Worm (Caenorhabditis elegans): ENCODE data around the gene smi-1.

The smi-1 gene

DNA sequence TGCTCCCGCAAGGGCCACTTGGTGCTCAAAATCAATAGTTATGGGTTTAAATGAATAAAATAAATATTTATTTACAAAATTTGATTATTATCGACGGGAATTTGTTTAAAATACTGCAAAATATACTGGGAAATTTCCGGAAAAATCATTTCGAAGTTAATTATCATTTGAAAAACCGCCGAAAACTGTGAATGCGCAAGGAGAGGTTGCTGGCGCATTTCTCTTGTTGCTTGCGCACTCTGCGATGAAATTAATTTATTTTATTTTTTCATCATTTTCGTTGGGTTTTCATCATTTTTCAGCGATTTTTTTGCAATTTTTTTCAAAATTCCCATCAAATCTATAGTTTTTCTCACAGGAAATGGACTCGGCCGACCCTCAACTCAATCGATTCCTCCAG, 18.6 kb upstream of the smi-1 start, which contains the start of gene ddp-1 (continued):
- TF ChIP-seq ztf-11 (tag; optimal IDR thresholded peaks at IDR 0.05) (peak; percentile 47), lin-13 (tag; optimal IDR thresholded peaks at IDR 0.05) (peak; percentile 99)

DNA sequence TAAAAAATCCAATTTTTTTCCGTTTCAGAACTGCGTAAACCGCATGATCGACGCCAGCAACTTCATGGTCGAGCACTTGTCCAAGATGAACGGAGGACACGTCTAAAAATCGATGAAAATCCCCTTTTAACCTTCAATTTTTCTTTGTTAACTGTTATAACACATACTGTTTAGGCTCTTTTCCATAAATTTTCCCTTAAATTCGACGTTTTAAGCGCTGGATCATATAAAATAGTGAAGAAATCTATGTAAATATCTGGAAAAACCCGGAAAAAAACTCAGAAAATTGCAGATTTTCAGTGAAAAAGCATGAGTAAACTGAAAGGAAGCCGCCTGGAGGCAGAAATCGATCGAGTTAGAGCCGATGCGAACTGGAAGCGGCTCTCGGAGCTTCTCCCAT, 18.0 kb upstream of the smi-1 start, which contains the start of gene ttc-7:
TSS of gene ttc-7 (plus strand) at position 301 of the 400 bp plus-strand sequence.
- no peak for TF ChIP-seq bed-3 (GFP tag; optimal IDR thresholded peaks at IDR 0.05)
- TF ChIP-seq tbx-8 (GFP tag; optimal IDR thresholded peaks at IDR 0.05) = no peak
- TF ChIP-seq nhr-76 (tag; optimal IDR thresholded peaks at IDR 0.05) = no peak
- no peak for TF ChIP-seq lsy-2 (tag; optimal IDR thresholded peaks at IDR 0.05)
- TF ChIP-seq nhr-237 (tag; optimal IDR thresholded peaks at IDR 0.05) = no peak
- TF ChIP-seq nhr-2 (tag; optimal IDR thresholded peaks at IDR 0.05) = no peak

ce11 chrIII:1876267-1876865, 1.8 kb upstream of the smi-1 start:
- TF ChIP-seq mls-2 (tag; optimal IDR thresholded peaks at IDR 0.05) (no peak), hlh-1 (tag; optimal IDR thresholded peaks at IDR 0.05) (no peak), sptf-1 (tag; optimal IDR thresholded peaks at IDR 0.05) (no peak), elt-3 (tag; optimal IDR thresholded peaks at IDR 0.05) (no peak), lin-32 (GFP tag; optimal IDR thresholded peaks at IDR 0.05) (no peak), zip-8 (tag; optimal IDR thresholded peaks at IDR 0.05) (no peak), drap-1 (GFP tag; optimal IDR thresholded peaks at IDR 0.05) (no peak), snpc-4 (tag; optimal IDR thresholded peaks at IDR 0.05) (no peak), unc-120 (tag; optimal IDR thresholded peaks at IDR 0.05; ENCODE audit: poor library complexity, severe bottlenecking) (no peak)

DNA sequence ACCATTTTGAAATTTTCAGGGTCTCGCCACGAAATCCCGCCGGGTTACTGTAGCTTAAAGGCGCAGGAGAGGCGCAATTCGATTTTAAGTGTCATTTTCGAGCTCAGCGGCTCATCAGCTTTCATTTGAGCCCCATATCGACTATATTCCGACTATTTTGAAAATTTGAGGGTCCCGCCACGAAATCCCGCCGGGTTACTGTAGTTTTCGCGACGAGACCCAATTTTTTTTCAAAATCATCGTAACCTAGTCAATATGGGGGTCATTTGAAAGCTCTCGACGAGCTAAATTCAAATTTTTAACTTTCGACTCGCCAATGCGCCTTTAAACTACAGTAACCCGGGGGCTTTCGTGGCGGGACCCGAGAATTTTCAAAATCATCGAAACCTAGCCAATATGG, 976 bp upstream of the smi-1 start:
- TF ChIP-seq lsy-2 (tag; optimal IDR thresholded peaks at IDR 0.05) = peak; percentile 75
- TF ChIP-seq ces-1 (GFP tag; optimal IDR thresholded peaks at IDR 0.05) = no peak

ce11 chrIII:1878918-1879317, 753 bp downstream of the smi-1 start:
- TF ChIP-seq nhr-12 (tag; optimal IDR thresholded peaks at IDR 0.05) (no peak), nhr-28 (tag; optimal IDR thresholded peaks at IDR 0.05) (no peak), zip-8 (tag; optimal IDR thresholded peaks at IDR 0.05) (no peak), ztf-11 (tag; optimal IDR thresholded peaks at IDR 0.05) (no peak), ceh-83 (GFP tag; optimal IDR thresholded peaks at IDR 0.05) (no peak), hlh-1 (tag; optimal IDR thresholded peaks at IDR 0.05) (no peak), sem-2 (GFP tag; optimal IDR thresholded peaks at IDR 0.05) (no peak), cnd-1 (tag; optimal IDR thresholded peaks at IDR 0.05) (no peak), pha-4 (tag; optimal IDR thresholded peaks at IDR 0.05) (no peak), lin-13 (tag; optimal IDR thresholded peaks at IDR 0.05) (no peak), unc-39 (tag; optimal IDR thresholded peaks at IDR 0.05) (no peak), sptf-1 (tag; optimal IDR thresholded peaks at IDR 0.05) (no peak), snpc-4 (tag; optimal IDR thresholded peaks at IDR 0.05) (no peak), drap-1 (GFP tag; optimal IDR thresholded peaks at IDR 0.05) (no peak), ceh-43 (GFP tag; optimal IDR thresholded peaks at IDR 0.05) (no peak)

DNA sequence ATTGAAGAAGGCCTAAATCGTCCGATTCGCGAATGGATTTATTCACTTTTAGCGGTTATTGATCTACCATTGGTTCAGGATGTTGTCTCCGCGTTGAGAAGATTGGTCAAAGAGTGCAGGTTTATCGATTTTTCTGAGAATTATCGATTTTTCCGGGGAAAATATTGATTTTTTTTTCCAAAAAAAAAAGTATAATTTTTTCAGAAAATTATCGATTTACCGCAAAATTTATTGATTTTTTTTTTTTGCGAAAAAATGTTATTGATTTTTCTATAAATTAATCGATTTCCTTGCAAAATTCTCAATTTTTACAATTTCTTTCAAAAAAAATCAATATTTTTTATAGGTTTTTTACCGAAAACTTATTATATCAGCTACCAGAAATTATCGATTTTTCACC, 2.1 kb downstream of the smi-1 start:
- no peak for TF ChIP-seq zip-8 (tag; optimal IDR thresholded peaks at IDR 0.05)
- TF ChIP-seq ces-1 (GFP tag; optimal IDR thresholded peaks at IDR 0.05) = no peak
- TF ChIP-seq blmp-1 (tag; optimal IDR thresholded peaks at IDR 0.05) = no peak
- TF ChIP-seq unc-39 (tag; optimal IDR thresholded peaks at IDR 0.05) = no peak

DNA sequence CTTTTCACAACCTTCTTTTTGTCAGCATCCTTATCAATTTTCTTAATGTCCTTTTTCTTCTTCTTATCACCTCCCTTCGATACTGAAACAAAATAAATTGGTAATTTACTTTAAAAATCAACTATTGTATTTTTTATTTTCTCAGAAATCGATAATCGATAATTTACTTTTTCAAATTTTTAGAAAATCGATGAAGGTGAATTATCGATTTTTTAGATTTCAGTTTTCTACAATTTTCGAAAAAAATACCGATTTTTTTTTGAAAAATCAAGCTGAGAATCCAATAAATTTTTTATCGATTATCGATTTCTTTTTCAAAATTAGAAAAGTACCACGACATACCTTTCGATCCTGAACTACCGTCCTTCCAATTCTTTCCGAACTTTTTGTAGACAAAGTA, 4.5 kb downstream of the smi-1 start:
- TF ChIP-seq ham-2 (GFP tag; optimal IDR thresholded peaks at IDR 0.05) (no peak), zip-8 (tag; optimal IDR thresholded peaks at IDR 0.05) (no peak), sem-2 (GFP tag; optimal IDR thresholded peaks at IDR 0.05) (no peak), mab-5 (tag; optimal IDR thresholded peaks at IDR 0.05) (no peak), flh-1 (GFP tag; optimal IDR thresholded peaks at IDR 0.05) (no peak), nhr-28 (tag; optimal IDR thresholded peaks at IDR 0.05) (no peak), nhr-237 (tag; optimal IDR thresholded peaks at IDR 0.05) (no peak), unc-62 (GFP tag; optimal IDR thresholded peaks at IDR 0.05) (no peak), hlh-1 (tag; optimal IDR thresholded peaks at IDR 0.05) (no peak), mep-1 (tag; optimal IDR thresholded peaks at IDR 0.05) (no peak), pha-4 (tag; optimal IDR thresholded peaks at IDR 0.05) (no peak), elt-1 (tag; optimal IDR thresholded peaks at IDR 0.05; ENCODE audit: borderline replicate concordance, insufficient read depth) (no peak), ceh-83 (GFP tag; optimal IDR thresholded peaks at IDR 0.05) (no peak), unc-120 (tag; optimal IDR thresholded peaks at IDR 0.05; ENCODE audit: poor library complexity, severe bottlenecking) (no peak), nhr-12 (tag; optimal IDR thresholded peaks at IDR 0.05) (no peak), bed-3 (GFP tag; optimal IDR thresholded peaks at IDR 0.05) (no peak)
